Fruit fly (Drosophila melanogaster) whole organism, embryonic: Measurements from ENCODE around the gene soti.

Source experiments
- Adf1 ChIP-seq: fragments of 200-800 bp; sonication (Bioruptor generic); IDR thresholded peaks from 2 replicates; pipeline ENCODE4 v1.3.6; 2022; ENCODE audit warnings: missing biosample characterization, missing genetic modification characterization
- CG1024 ChIP-seq: fragments of 200-800 bp; sonication (Bioruptor generic); IDR thresholded peaks from 2 replicates; pipeline ENCODE4 v1.3.6; 2022; ENCODE audit warnings: missing biosample characterization, missing genetic modification characterization
- CG11560 ChIP-seq: fragments of 200-800 bp; sonication (Bioruptor generic); IDR thresholded peaks from 3 replicates; pipeline ENCODE4 v1.3.6; 2022; ENCODE audit warnings: missing biosample characterization, missing genetic modification characterization
- CG12155 ChIP-seq: fragments of 200-800 bp; sonication (Bioruptor generic); optimal IDR thresholded peaks from 3 replicates; lab custom pipeline; 2016; ENCODE audit warnings: missing biosample characterization, missing genetic modification characterization
- CG12391 ChIP-seq: fragments of 200-800 bp; sonication (Bioruptor generic); optimal IDR thresholded peaks from 3 replicates; lab custom pipeline; 2018; ENCODE audit warnings: missing biosample characterization, mild to moderate bottlenecking, missing genetic modification characterization, moderate library complexity
- CG14667 ChIP-seq: fragments of 200-800 bp; sonication (Bioruptor generic); IDR thresholded peaks from 2 replicates; pipeline ENCODE4 v1.3.6; 2022; ENCODE audit warnings: missing biosample characterization, missing genetic modification characterization
- CG14860 ChIP-seq: fragments of 200-800 bp; sonication (Bioruptor generic); IDR thresholded peaks from 3 replicates; pipeline ENCODE4 v1.3.6; 2022; ENCODE audit warnings: missing biosample characterization, missing genetic modification characterization; ENCODE audit not compliant: partially characterized antibody
- CG1529 ChIP-seq: fragments of 200-800 bp; sonication (Bioruptor generic); optimal IDR thresholded peaks from 3 replicates; lab custom pipeline; 2018; ENCODE audit warnings: missing biosample characterization, missing genetic modification characterization
- CG15514 ChIP-seq: fragments of 200-800 bp; sonication (Bioruptor generic); optimal IDR thresholded peaks from 3 replicates; lab custom pipeline; 2017; ENCODE audit warnings: missing biosample characterization, missing genetic modification characterization, mild to moderate bottlenecking, moderate library complexity, missing genetic modification reagents
- CG1602 ChIP-seq: fragments of 200-800 bp; sonication (Bioruptor generic); optimal IDR thresholded peaks from 3 replicates; lab custom pipeline; 2016; ENCODE audit warnings: missing biosample characterization, missing genetic modification characterization
- CG16779 ChIP-seq: fragments of 200-800 bp; sonication (Bioruptor generic); IDR thresholded peaks from 2 replicates; pipeline ENCODE4 v1.3.6; 2022; ENCODE audit warnings: missing biosample characterization, missing genetic modification characterization
- CG16863 ChIP-seq: fragments of 200-800 bp; sonication (Bioruptor generic); optimal IDR thresholded peaks from 3 replicates; lab custom pipeline; 2016; ENCODE audit warnings: missing biosample characterization, missing genetic modification characterization
- CG17568 ChIP-seq: fragments of 200-800 bp; sonication (Bioruptor generic); optimal IDR thresholded peaks from 2 replicates; lab custom pipeline; 2018; ENCODE audit warnings: missing biosample characterization, mild to moderate bottlenecking, missing genetic modification characterization, moderate library complexity
- CG1792 ChIP-seq: fragments of 200-800 bp; sonication (Bioruptor generic); optimal IDR thresholded peaks from 2 replicates; lab custom pipeline; 2016; ENCODE audit warnings: missing biosample characterization, missing genetic modification characterization
- CG9215 ChIP-seq: fragments of 200-800 bp; sonication (Bioruptor generic); IDR thresholded peaks from 2 replicates; pipeline ENCODE4 v1.3.6; 2022; ENCODE audit warnings: missing biosample characterization, missing genetic modification characterization
- CG9437 ChIP-seq: fragments of 200-800 bp; sonication (Bioruptor generic); optimal IDR thresholded peaks from 2 replicates; lab custom pipeline; 2018; ENCODE audit warnings: missing biosample characterization, mild to moderate bottlenecking, missing genetic modification characterization
- CHES-1-like ChIP-seq: fragments of 200-800 bp; sonication (Bioruptor generic); optimal IDR thresholded peaks from 2 replicates; lab custom pipeline; 2016; ENCODE audit warnings: missing biosample characterization, missing genetic modification characterization
- Gug ChIP-seq: fragments of 200-800 bp; sonication (Bioruptor generic); IDR thresholded peaks from 4 replicates; pipeline ENCODE4 v1.3.6; 2022; ENCODE audit warnings: missing biosample characterization, missing genetic modification characterization
- HLH3B ChIP-seq: fragments of 200-800 bp; sonication (Bioruptor generic); IDR thresholded peaks from 2 replicates; pipeline ENCODE4 v1.3.6; 2022; ENCODE audit warnings: missing biosample characterization, missing genetic modification characterization
- Hand ChIP-seq: fragments of 200-800 bp; sonication (Bioruptor generic); optimal IDR thresholded peaks from 2 replicates; lab custom pipeline; 2017; ENCODE audit warnings: mild to moderate bottlenecking, missing biosample characterization, missing genetic modification reagents, missing genetic modification characterization
- Neu2 ChIP-seq: fragments of 200-800 bp; sonication (Bioruptor generic); optimal IDR thresholded peaks from 3 replicates; lab custom pipeline; 2016; ENCODE audit warnings: missing biosample characterization, missing genetic modification characterization, borderline replicate concordance
- Oaz ChIP-seq: fragments of 200-800 bp; sonication (Bioruptor generic); IDR thresholded peaks from 2 replicates; pipeline ENCODE4 v1.3.6; 2022; ENCODE audit warnings: missing biosample characterization, missing genetic modification characterization
- Ptx1 ChIP-seq: fragments of 200-800 bp; sonication (Bioruptor generic); IDR thresholded peaks from 2 replicates; pipeline ENCODE4 v1.3.6; 2022; ENCODE audit warnings: missing biosample characterization, missing genetic modification characterization
- Rfx ChIP-seq: fragments of 200-800 bp; sonication (Bioruptor generic); IDR thresholded peaks from 2 replicates; pipeline ENCODE4 v1.3.6; 2022; ENCODE audit warnings: missing biosample characterization, missing genetic modification characterization
- amos ChIP-seq: fragments of 200-800 bp; sonication (Bioruptor generic); IDR thresholded peaks from 2 replicates; pipeline ENCODE4 v1.3.6; 2022; ENCODE audit warnings: missing biosample characterization, missing genetic modification characterization; ENCODE audit not compliant: partially characterized antibody
- ap ChIP-seq: fragments of 200-800 bp; sonication (Bioruptor generic); IDR thresholded peaks from 2 replicates; pipeline ENCODE4 v1.3.6; 2022; ENCODE audit warnings: missing biosample characterization, missing genetic modification characterization
- ash1 ChIP-seq: fragments of 200-800 bp; sonication (Bioruptor generic); optimal IDR thresholded peaks from 2 replicates; lab custom pipeline; 2018; ENCODE audit warnings: missing biosample characterization, mild to moderate bottlenecking, missing genetic modification characterization
- bab2 ChIP-seq: fragments of 200-800 bp; sonication (Bioruptor generic); optimal IDR thresholded peaks from 2 replicates; lab custom pipeline; 2016; ENCODE audit warnings: missing biosample characterization, missing genetic modification characterization
- bigmax ChIP-seq: fragments of 200-800 bp; sonication (Bioruptor generic); optimal IDR thresholded peaks from 2 replicates; lab custom pipeline; 2018; ENCODE audit warnings: missing biosample characterization, mild to moderate bottlenecking, missing genetic modification characterization
- btn ChIP-seq: fragments of 200-800 bp; sonication (Bioruptor generic); optimal IDR thresholded peaks from 2 replicates; lab custom pipeline; 2016; ENCODE audit warnings: missing biosample characterization, missing genetic modification characterization
- caup ChIP-seq: fragments of 200-800 bp; sonication (Bioruptor generic); optimal IDR thresholded peaks from 3 replicates; lab custom pipeline; 2017; ENCODE audit warnings: missing biosample characterization, mild to moderate bottlenecking, missing genetic modification characterization, moderate library complexity; ENCODE audit not compliant: severe bottlenecking
- da ChIP-seq: fragments of 200-800 bp; sonication (Bioruptor generic); optimal IDR thresholded peaks from 2 replicates; lab custom pipeline; 2016; ENCODE audit warnings: missing biosample characterization, missing genetic modification characterization
- dimm ChIP-seq: fragments of 200-800 bp; sonication (Bioruptor generic); IDR thresholded peaks from 2 replicates; pipeline ENCODE4 v1.3.6; 2022; ENCODE audit warnings: missing biosample characterization, missing genetic modification characterization
- eyg ChIP-seq: fragments of 200-800 bp; sonication (Bioruptor generic); optimal IDR thresholded peaks from 3 replicates; lab custom pipeline; 2016; ENCODE audit warnings: missing biosample characterization, missing genetic modification characterization
- fd3F ChIP-seq: fragments of 200-800 bp; sonication (Bioruptor generic); optimal IDR thresholded peaks from 2 replicates; lab custom pipeline; 2018; ENCODE audit warnings: missing biosample characterization, mild to moderate bottlenecking, missing genetic modification characterization, moderate library complexity
- fd96Cb ChIP-seq: fragments of 200-800 bp; sonication (Bioruptor generic); optimal IDR thresholded peaks from 2 replicates; lab custom pipeline; 2018; ENCODE audit warnings: missing biosample characterization, mild to moderate bottlenecking, missing genetic modification characterization, moderate library complexity
- gsb-n ChIP-seq: fragments of 200-800 bp; sonication (Bioruptor generic); optimal IDR thresholded peaks from 3 replicates; lab custom pipeline; 2018; ENCODE audit warnings: missing biosample characterization, mild to moderate bottlenecking, missing genetic modification characterization
- gt ChIP-seq: fragments of 200-800 bp; sonication (Bioruptor generic); IDR thresholded peaks from 2 replicates; pipeline ENCODE4 v1.3.6; 2022; ENCODE audit warnings: missing biosample characterization, missing genetic modification characterization
- hb ChIP-seq: fragments of 200-800 bp; sonication (Bioruptor generic); IDR thresholded peaks from 3 replicates; pipeline ENCODE4 v1.3.6; 2022; ENCODE audit warnings: missing biosample characterization, missing genetic modification characterization; ENCODE audit not compliant: partially characterized antibody
- p53 ChIP-seq: fragments of 200-800 bp; sonication (Bioruptor generic); optimal IDR thresholded peaks from 2 replicates; lab custom pipeline; 2016; ENCODE audit warnings: missing biosample characterization, missing genetic modification characterization
- peb ChIP-seq: fragments of 200-800 bp; sonication (Bioruptor generic); IDR thresholded peaks from 2 replicates; pipeline ENCODE4 v1.3.6; 2022; ENCODE audit warnings: missing biosample characterization, missing genetic modification characterization
- pita ChIP-seq: fragments of 200-800 bp; sonication (Bioruptor generic); optimal IDR thresholded peaks from 2 replicates; lab custom pipeline; 2017; ENCODE audit warnings: missing biosample characterization, mild to moderate bottlenecking, missing genetic modification characterization
- pum ChIP-seq: fragments of 200-800 bp; sonication (Bioruptor generic); optimal IDR thresholded peaks from 2 replicates; lab custom pipeline; 2016; ENCODE audit warnings: missing biosample characterization, missing genetic modification characterization
- sc ChIP-seq, 3 experiments: fragments of >200 bp in 2 of 3; fragments of 200-800 bp in 1 of 3; sonication (Bioruptor generic) in 1 of 3; optimal IDR thresholded peaks; 2 replicates in 2 of 3; 3 replicates in 1 of 3; lab custom pipeline; 2017; ENCODE audit warnings: mild to moderate bottlenecking in 1 of 3, missing biosample characterization in 1 of 3, missing genetic modification characterization in 1 of 3, missing genetic modification reagents in 1 of 3
- stwl ChIP-seq: fragments of 200-800 bp; sonication (Bioruptor generic); optimal IDR thresholded peaks from 3 replicates; lab custom pipeline; 2018; ENCODE audit warnings: missing biosample characterization, mild to moderate bottlenecking, missing genetic modification characterization, moderate library complexity
- unc-4 ChIP-seq: fragments of 200-800 bp; sonication (Bioruptor generic); IDR thresholded peaks from 2 replicates; pipeline ENCODE4 v1.3.6; 2022; ENCODE audit warnings: missing biosample characterization, missing genetic modification characterization; ENCODE audit not compliant: partially characterized antibody
- unpg ChIP-seq: fragments of 200-800 bp; sonication (Bioruptor generic); optimal IDR thresholded peaks from 3 replicates; lab custom pipeline; 2018; ENCODE audit warnings: missing biosample characterization, mild to moderate bottlenecking, missing genetic modification characterization, moderate library complexity
- vfl ChIP-seq: fragments of 200-800 bp; sonication (Bioruptor generic); optimal IDR thresholded peaks from 2 replicates; lab custom pipeline; 2016; ENCODE audit warnings: missing biosample characterization, missing genetic modification characterization
- yki ChIP-seq: fragments of >200 bp; optimal IDR thresholded peaks from 3 replicates; lab custom pipeline; 2018
- z ChIP-seq: fragments of 200-800 bp; sonication (Bioruptor generic); IDR thresholded peaks from 3 replicates; pipeline ENCODE4 v1.3.6; 2022; ENCODE audit warnings: missing biosample characterization, missing genetic modification characterization

The soti gene

DNA sequence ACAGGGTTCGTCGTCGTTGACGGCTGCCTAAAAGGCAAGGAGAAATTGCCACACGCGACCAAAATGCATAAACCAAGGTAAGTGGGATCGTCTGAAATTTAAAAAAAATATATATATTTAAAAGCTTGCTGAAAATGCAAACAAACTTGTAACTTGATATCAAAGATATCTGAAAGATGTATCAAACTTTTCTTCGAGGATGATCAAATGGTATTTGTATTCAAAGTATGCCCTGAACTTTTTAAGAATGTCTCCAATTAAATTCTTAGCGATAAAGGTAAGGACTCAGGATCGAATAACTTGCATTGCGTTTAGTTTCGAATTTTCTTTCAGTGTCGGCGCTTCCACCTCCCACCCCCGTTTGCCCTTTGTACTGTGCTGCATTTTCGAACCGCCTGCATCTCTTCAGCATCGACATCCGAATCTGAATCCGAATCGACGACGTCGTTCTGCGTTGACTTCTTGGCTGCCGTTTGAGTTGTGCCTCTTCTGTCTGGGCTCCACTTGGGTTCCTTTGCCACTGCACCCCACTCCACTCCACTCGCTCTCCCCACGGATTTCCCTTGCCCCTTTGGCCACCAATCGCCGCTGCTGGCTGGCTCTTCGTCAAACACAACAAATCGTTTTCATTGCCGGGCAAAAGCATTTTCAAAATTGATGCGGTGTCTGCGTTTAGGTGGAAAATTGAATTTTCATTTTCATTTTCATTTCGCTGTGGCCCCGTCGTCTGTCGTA lies 4.8 kb upstream of the soti start (continued):
- no peak for TF ChIP-seq gt (GFP tag; lab: Robert Waterston, UW)
- TF ChIP-seq eyg (GFP tag; lab: Kevin White, UChicago): no peak
- no peak for TF ChIP-seq caup
- no peak for TF ChIP-seq Gug
- peak; percentile 32 for TF ChIP-seq gsb-n (tag; lab: Kevin White, UChicago)
- peak; percentile 31 for TF ChIP-seq unpg
- no peak for TF ChIP-seq CG14667
- TF ChIP-seq CG1024: no peak
- peak; percentile 29 for TF ChIP-seq CG1529
- TF ChIP-seq CG17568 (GFP tag; lab: Kevin White, UChicago): no peak
- no peak for TF ChIP-seq fd3F
- no peak for TF ChIP-seq stwl (tag; lab: Kevin White, UChicago)
- TF ChIP-seq pum (GFP tag; lab: Kevin White, UChicago): no peak
- no peak for TF ChIP-seq CG16779
- no peak for TF ChIP-seq CG12155
- no peak for TF ChIP-seq CHES-1-like (GFP tag; lab: Kevin White, UChicago)
- no peak for TF ChIP-seq Adf1
- no peak for TF ChIP-seq pita (GFP tag; lab: Kevin White, UChicago)
- TF ChIP-seq yki: no peak
- no peak for TF ChIP-seq CG14860 (GFP tag; lab: Robert Waterston, UW)
- no peak for TF ChIP-seq Hand (GFP tag; lab: Kevin White, UChicago)
- no peak for TF ChIP-seq CG16863 (GFP tag; lab: Kevin White, UChicago)
- no peak for TF ChIP-seq Ptx1 (GFP tag; lab: Robert Waterston, UW)
- TF ChIP-seq Neu2 (GFP tag; lab: Kevin White, UChicago): no peak
- no peak for TF ChIP-seq HLH3B (GFP tag; lab: Robert Waterston, UW)
- no peak for TF ChIP-seq btn
- no peak for TF ChIP-seq sc (optimal IDR thresholded peaks at IDR 0.05; lab: Kevin White, UChicago)
- peak; percentile 62 for TF ChIP-seq sc (GFP tag; optimal IDR thresholded peaks at IDR 0.05; lab: Kevin White, UChicago)
- TF ChIP-seq unc-4 (GFP tag; lab: Robert Waterston, UW): no peak
- no peak for TF ChIP-seq CG9215 (GFP tag; lab: Robert Waterston, UW)
- no peak for TF ChIP-seq bigmax
- no peak for TF ChIP-seq da (GFP tag; lab: Kevin White, UChicago)
- no peak for TF ChIP-seq CG15514 (GFP tag; lab: Kevin White, UChicago)
- no peak for TF ChIP-seq z
- TF ChIP-seq Oaz (GFP tag; lab: Robert Waterston, UW): no peak
- peak; percentile 55 for TF ChIP-seq CG12391 (tag; lab: Kevin White, UChicago)
- TF ChIP-seq CG9437 (GFP tag; lab: Kevin White, UChicago): peak; percentile 25
- TF ChIP-seq p53: no peak
- TF ChIP-seq peb (GFP tag; lab: Robert Waterston, UW): no peak
- TF ChIP-seq Rfx: no peak
- TF ChIP-seq CG1602: peak; percentile 11
- TF ChIP-seq CG1792 (GFP tag; lab: Kevin White, UChicago): no peak
- TF ChIP-seq ap: no peak
- no peak for TF ChIP-seq hb (GFP tag; lab: Robert Waterston, UW)
- peak; percentile 56 for TF ChIP-seq fd96Cb
- TF ChIP-seq dimm: no peak
- no peak for TF ChIP-seq amos (GFP tag; lab: Robert Waterston, UW)
- no peak for TF ChIP-seq CG11560 (tag; lab: Robert Waterston, UW)
- TF ChIP-seq vfl (GFP tag; lab: Kevin White, UChicago): no peak
- TF ChIP-seq bab2 (GFP tag; lab: Kevin White, UChicago): no peak
- TF ChIP-seq ash1 (GFP tag; lab: Kevin White, UChicago): no peak
